Fruit fly (Drosophila melanogaster) whole organism, pupa: ENCODE results near the gene CG31098.

Source experiments
- CG12605 ChIP-seq: fragments of 200-800 bp; sonication (Bioruptor generic); IDR thresholded peaks from 2 replicates; pipeline ENCODE4 v1.3.6; 2022; ENCODE audit warnings: missing biosample characterization, missing genetic modification characterization
- CG13204 ChIP-seq: fragments of 200-800 bp; sonication (Bioruptor generic); optimal IDR thresholded peaks from 2 replicates; lab custom pipeline; 2018; ENCODE audit warnings: missing biosample characterization, mild to moderate bottlenecking, missing genetic modification characterization, moderate library complexity
- CG14655 ChIP-seq: fragments of 200-800 bp; sonication (Bioruptor generic); optimal IDR thresholded peaks from 3 replicates; lab custom pipeline; 2017; ENCODE audit warnings: mild to moderate bottlenecking, missing biosample characterization, missing genetic modification reagents, missing genetic modification characterization
- CG15710 ChIP-seq: fragments of 200-800 bp; sonication (Bioruptor generic); optimal IDR thresholded peaks from 2 replicates; lab custom pipeline; 2018; ENCODE audit warnings: missing biosample characterization, mild to moderate bottlenecking, missing genetic modification characterization, moderate library complexity
- CG34367 ChIP-seq: fragments of 200-800 bp; sonication (Bioruptor generic); optimal IDR thresholded peaks from 2 replicates; lab custom pipeline; 2018; ENCODE audit warnings: missing biosample characterization, mild to moderate bottlenecking, missing genetic modification characterization
- CG4496 ChIP-seq: fragments of 200-800 bp; sonication (Bioruptor generic); IDR thresholded peaks from 3 replicates; pipeline ENCODE4 v1.3.6; 2022; ENCODE audit warnings: missing biosample characterization, missing genetic modification characterization
- CG8159 ChIP-seq: fragments of 200-800 bp; sonication (Bioruptor generic); optimal IDR thresholded peaks from 3 replicates; lab custom pipeline; 2018; ENCODE audit warnings: missing biosample characterization, mild to moderate bottlenecking, missing genetic modification characterization, moderate library complexity
- D1 ChIP-seq: fragments of 200-800 bp; sonication (Bioruptor generic); optimal IDR thresholded peaks from 2 replicates; lab custom pipeline; 2018; ENCODE audit warnings: missing biosample characterization, mild to moderate bottlenecking, missing genetic modification characterization, moderate library complexity
- Ets98B ChIP-seq: fragments of 200-800 bp; sonication (Bioruptor generic); IDR thresholded peaks from 2 replicates; pipeline ENCODE4 v1.3.6; 2022; ENCODE audit warnings: missing biosample characterization, missing genetic modification characterization
- Pif1A ChIP-seq: fragments of 200-800 bp; sonication (Bioruptor generic); optimal IDR thresholded peaks from 3 replicates; lab custom pipeline; 2016; ENCODE audit warnings: missing biosample characterization, missing genetic modification characterization
- Snoo ChIP-seq: fragments of 200-800 bp; sonication (Bioruptor generic); optimal IDR thresholded peaks from 3 replicates; lab custom pipeline; 2017; ENCODE audit warnings: missing biosample characterization, mild to moderate bottlenecking, missing genetic modification characterization, inconsistent platforms
- fd96Ca ChIP-seq: fragments of 200-800 bp; sonication (Bioruptor generic); IDR thresholded peaks from 3 replicates; pipeline ENCODE4 v1.3.6; 2022; ENCODE audit warnings: missing biosample characterization, missing genetic modification characterization
- gl ChIP-seq: fragments of 200-800 bp; sonication (Bioruptor generic); optimal IDR thresholded peaks from 2 replicates; lab custom pipeline; 2018; ENCODE audit warnings: missing biosample characterization, mild to moderate bottlenecking, missing genetic modification characterization
- rn ChIP-seq: fragments of 200-800 bp; sonication (Bioruptor generic); IDR thresholded peaks from 2 replicates; pipeline ENCODE4 v1.3.6; 2022; ENCODE audit warnings: missing biosample characterization, missing genetic modification characterization

- no peak for TF ChIP-seq Pif1A (GFP tag; lab: Kevin White, UChicago)
- TF ChIP-seq D1 (tag; lab: Kevin White, UChicago): no peak
- no peak for TF ChIP-seq CG8159
- no peak for TF ChIP-seq CG14655 (GFP tag; lab: Kevin White, UChicago)
- no peak for TF ChIP-seq gl (tag; lab: Kevin White, UChicago)
- no peak for TF ChIP-seq fd96Ca (GFP tag; lab: Robert Waterston, UW)
- no peak for TF ChIP-seq CG34367
- no peak for TF ChIP-seq CG4496
- no peak for TF ChIP-seq CG12605
- TF ChIP-seq CG13204 (GFP tag; lab: Kevin White, UChicago): no peak
- TF ChIP-seq rn (GFP tag; lab: Robert Waterston, UW): no peak
- TF ChIP-seq Ets98B (GFP tag; lab: Robert Waterston, UW): no peak
- no peak for TF ChIP-seq CG15710
- no peak for TF ChIP-seq Snoo (tag; lab: Kevin White, UChicago)
Observed at dm6 chr3R:25245052-25245813, 47.5 kb downstream of the CG31098 start, which contains the start of gene bam.
